Worm (Caenorhabditis elegans): ENCODE measurements around the gene idpp-9.

DNA sequence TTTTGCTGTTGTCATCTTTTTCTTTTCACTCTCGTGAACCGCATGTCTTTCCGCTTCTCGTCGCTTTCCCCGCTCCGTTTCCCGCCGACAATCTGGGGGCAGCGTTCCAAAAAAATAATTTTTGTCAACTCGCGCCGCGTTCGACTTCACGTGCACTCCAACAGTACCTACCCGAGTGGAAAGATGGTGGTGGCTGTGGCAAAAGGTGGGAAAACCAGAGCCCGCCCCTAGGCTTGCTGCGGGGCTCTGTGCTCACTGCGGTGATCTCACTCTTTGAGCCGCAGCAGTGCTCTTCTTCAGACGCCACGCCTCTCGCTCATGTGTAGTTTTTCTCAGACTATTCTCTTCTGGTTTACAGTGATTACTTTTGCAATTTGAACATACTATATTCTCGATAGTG, 28.1 kb downstream of the idpp-9 start:
- TF ChIP-seq fkh-10 (GFP tag; optimal IDR thresholded peaks at IDR 0.05), result no peak
- TF ChIP-seq lin-13 (GFP tag; optimal IDR thresholded peaks at IDR 0.05), result no peak
- TF ChIP-seq lin-39 (tag; optimal IDR thresholded peaks at IDR 0.05), result no peak
- no peak for TF ChIP-seq nhr-90 (tag; optimal IDR thresholded peaks at IDR 0.05; ENCODE audit: poor library complexity)
- no peak for TF ChIP-seq elt-3 (tag; optimal IDR thresholded peaks at IDR 0.05)
- TF ChIP-seq ama-1 (optimal IDR thresholded peaks at IDR 0.05), result no peak
- no peak for TF ChIP-seq fos-1 (tag; optimal IDR thresholded peaks at IDR 0.05)
